Fruit fly (Drosophila melanogaster) whole organism, embryonic: ENCODE results near the gene Pde9.

Source experiments
- ATbp ChIP-seq: fragments of 200-800 bp; sonication (Bioruptor generic); optimal IDR thresholded peaks from 2 replicates; lab custom pipeline; 2017; ENCODE audit warnings: missing biosample characterization, mild to moderate bottlenecking, missing genetic modification characterization, missing genetic modification reagents
- Abd-B ChIP-seq: fragments of 200-800 bp; sonication (Bioruptor generic); optimal IDR thresholded peaks from 2 replicates; lab custom pipeline; 2018; ENCODE audit warnings: missing biosample characterization, mild to moderate bottlenecking, missing genetic modification characterization, moderate library complexity
- Asciz ChIP-seq: fragments of 200-800 bp; sonication (Bioruptor generic); optimal IDR thresholded peaks from 2 replicates; lab custom pipeline; 2017; ENCODE audit warnings: missing biosample characterization, mild to moderate bottlenecking, missing genetic modification characterization, missing genetic modification reagents
- BtbVII ChIP-seq: fragments of 200-800 bp; sonication (Bioruptor generic); optimal IDR thresholded peaks from 3 replicates; lab custom pipeline; 2017; ENCODE audit warnings: missing biosample characterization, mild to moderate bottlenecking, missing genetic modification characterization
- CG10147 ChIP-seq: fragments of 200-800 bp; sonication (Bioruptor generic); optimal IDR thresholded peaks from 2 replicates; lab custom pipeline; 2019; ENCODE audit warnings: missing biosample characterization, mild to moderate bottlenecking, missing genetic modification characterization, moderate library complexity
- CG10431 ChIP-seq: fragments of 200-800 bp; sonication (Bioruptor generic); optimal IDR thresholded peaks from 3 replicates; lab custom pipeline; 2018; ENCODE audit warnings: missing biosample characterization, mild to moderate bottlenecking, missing genetic modification characterization
- CG11093 ChIP-seq: fragments of 200-800 bp; sonication (Bioruptor generic); IDR thresholded peaks from 3 replicates; pipeline ENCODE4 v1.3.6; 2022; ENCODE audit warnings: missing biosample characterization, missing genetic modification characterization
- CG12769 ChIP-seq: fragments of 200-800 bp; sonication (Bioruptor generic); optimal IDR thresholded peaks from 2 replicates; lab custom pipeline; 2019; ENCODE audit warnings: missing biosample characterization, mild to moderate bottlenecking, missing genetic modification characterization, moderate library complexity
- CG13123 ChIP-seq: fragments of 200-800 bp; sonication (Bioruptor generic); optimal IDR thresholded peaks from 2 replicates; lab custom pipeline; 2016; ENCODE audit warnings: missing biosample characterization, missing genetic modification characterization
- CG14667 ChIP-seq: fragments of 200-800 bp; sonication (Bioruptor generic); IDR thresholded peaks from 2 replicates; pipeline ENCODE4 v1.3.6; 2022; ENCODE audit warnings: missing biosample characterization, missing genetic modification characterization
- CG14710 ChIP-seq: fragments of 200-800 bp; sonication (Bioruptor generic); optimal IDR thresholded peaks from 3 replicates; lab custom pipeline; 2019; ENCODE audit warnings: missing biosample characterization, mild to moderate bottlenecking, missing genetic modification characterization, moderate library complexity
- CG1603 ChIP-seq: fragments of 200-800 bp; sonication (Bioruptor generic); optimal IDR thresholded peaks from 2 replicates; lab custom pipeline; 2019; ENCODE audit warnings: missing biosample characterization, mild to moderate bottlenecking, missing genetic modification characterization, moderate library complexity
- CG17385 ChIP-seq: fragments of 200-800 bp; sonication (Bioruptor generic); optimal IDR thresholded peaks from 3 replicates; lab custom pipeline; 2018; ENCODE audit warnings: missing biosample characterization, mild to moderate bottlenecking, missing genetic modification characterization
- CG18599 ChIP-seq: fragments of 200-800 bp; sonication (Bioruptor generic); optimal IDR thresholded peaks from 3 replicates; lab custom pipeline; 2017; ENCODE audit warnings: missing biosample characterization, missing genetic modification characterization, mild to moderate bottlenecking, moderate library complexity, missing genetic modification reagents
- CG2116 ChIP-seq: fragments of 200-800 bp; sonication (Bioruptor generic); optimal IDR thresholded peaks from 3 replicates; lab custom pipeline; 2018; ENCODE audit warnings: missing biosample characterization, mild to moderate bottlenecking, missing genetic modification characterization
- CG2202 ChIP-seq: fragments of 200-800 bp; sonication (Bioruptor generic); optimal IDR thresholded peaks from 2 replicates; lab custom pipeline; 2018; ENCODE audit warnings: missing biosample characterization, mild to moderate bottlenecking, missing genetic modification characterization
- CG31441 ChIP-seq: fragments of 200-800 bp; sonication (Bioruptor generic); IDR thresholded peaks from 2 replicates; pipeline ENCODE4 v1.3.6; 2022; ENCODE audit warnings: missing biosample characterization, missing genetic modification characterization
- CG32767 ChIP-seq: fragments of 200-800 bp; sonication (Bioruptor generic); IDR thresholded peaks from 2 replicates; pipeline ENCODE4 v1.3.6; 2022; ENCODE audit warnings: missing biosample characterization, missing genetic modification characterization
- CG42726 ChIP-seq: fragments of 200-800 bp; sonication (Bioruptor generic); IDR thresholded peaks from 2 replicates; pipeline ENCODE4 v1.3.6; 2022; ENCODE audit warnings: missing biosample characterization, missing genetic modification characterization; ENCODE audit not compliant: partially characterized antibody
- CG4282 ChIP-seq: fragments of 200-800 bp; sonication (Bioruptor generic); optimal IDR thresholded peaks from 2 replicates; lab custom pipeline; 2016; ENCODE audit warnings: missing biosample characterization, missing genetic modification characterization
- CG4360 ChIP-seq: fragments of 200-800 bp; sonication (Bioruptor generic); IDR thresholded peaks from 2 replicates; pipeline ENCODE4 v1.3.6; 2022; ENCODE audit warnings: missing biosample characterization, missing genetic modification characterization
- CG43689 ChIP-seq: fragments of 200-800 bp; sonication (Bioruptor generic); IDR thresholded peaks from 2 replicates; pipeline ENCODE4 v1.3.6; 2022; ENCODE audit warnings: missing biosample characterization, missing genetic modification characterization
- CG7963 ChIP-seq: fragments of 200-800 bp; sonication (Bioruptor generic); IDR thresholded peaks from 3 replicates; pipeline ENCODE4 v1.3.6; 2022; ENCODE audit warnings: missing biosample characterization, missing genetic modification characterization; ENCODE audit not compliant: partially characterized antibody
- CG7987 ChIP-seq: fragments of 200-800 bp; sonication (Bioruptor generic); optimal IDR thresholded peaks from 2 replicates; lab custom pipeline; 2018; ENCODE audit warnings: missing biosample characterization, mild to moderate bottlenecking, missing genetic modification characterization, moderate library complexity
- CG8089 ChIP-seq: fragments of 200-800 bp; sonication (Bioruptor generic); optimal IDR thresholded peaks from 3 replicates; lab custom pipeline; 2016; ENCODE audit warnings: missing biosample characterization, missing genetic modification characterization
- CG9727 ChIP-seq: fragments of 200-800 bp; sonication (Bioruptor generic); optimal IDR thresholded peaks from 3 replicates; lab custom pipeline; 2017; ENCODE audit warnings: missing biosample characterization, mild to moderate bottlenecking, missing genetic modification characterization
- Doc2 ChIP-seq: fragments of 200-800 bp; sonication (Bioruptor generic); IDR thresholded peaks from 2 replicates; pipeline ENCODE4 v1.3.6; 2022; ENCODE audit warnings: missing biosample characterization, missing genetic modification characterization
- H15 ChIP-seq: fragments of 200-800 bp; sonication (Bioruptor generic); IDR thresholded peaks from 3 replicates; pipeline ENCODE4 v1.3.6; 2022; ENCODE audit warnings: missing biosample characterization, missing genetic modification characterization
- HLHmδ ChIP-seq: fragments of 200-800 bp; sonication (Bioruptor generic); optimal IDR thresholded peaks from 2 replicates; lab custom pipeline; 2018; ENCODE audit warnings: missing biosample characterization, mild to moderate bottlenecking, missing genetic modification characterization, moderate library complexity
- Hr51 ChIP-seq, 2 experiments: fragments of 200-800 bp; sonication (Bioruptor generic); optimal IDR thresholded peaks; 2 replicates in 1 of 2; 3 replicates in 1 of 2; lab custom pipeline; 2016 to 2018; ENCODE audit warnings: missing biosample characterization in 2 of 2, missing genetic modification characterization in 2 of 2, mild to moderate bottlenecking in 1 of 2, moderate library complexity in 1 of 2
- MTF-1 ChIP-seq: fragments of 200-800 bp; sonication (Bioruptor generic); optimal IDR thresholded peaks from 2 replicates; lab custom pipeline; 2018; ENCODE audit warnings: missing biosample characterization, mild to moderate bottlenecking, missing genetic modification characterization, borderline replicate concordance
- Mad ChIP-seq: fragments of 200-800 bp; sonication (Bioruptor generic); optimal IDR thresholded peaks from 2 replicates; lab custom pipeline; 2016; ENCODE audit warnings: missing biosample characterization, missing genetic modification characterization
- Myb ChIP-seq: fragments of 200-800 bp; sonication (Bioruptor generic); optimal IDR thresholded peaks from 2 replicates; lab custom pipeline; 2016; ENCODE audit warnings: missing biosample characterization, missing genetic modification characterization
- Rfx ChIP-seq: fragments of 200-800 bp; sonication (Bioruptor generic); IDR thresholded peaks from 2 replicates; pipeline ENCODE4 v1.3.6; 2022; ENCODE audit warnings: missing biosample characterization, missing genetic modification characterization
- chm ChIP-seq: fragments of 200-800 bp; sonication (Bioruptor generic); IDR thresholded peaks from 2 replicates; pipeline ENCODE4 v1.3.6; 2022; ENCODE audit warnings: missing biosample characterization, missing genetic modification characterization
- ci ChIP-seq: fragments of 200-800 bp; sonication (Bioruptor generic); IDR thresholded peaks from 3 replicates; pipeline ENCODE4 v1.3.6; 2022; ENCODE audit warnings: missing biosample characterization, missing genetic modification characterization
- dmrt99B ChIP-seq: fragments of 200-800 bp; sonication (Bioruptor generic); optimal IDR thresholded peaks from 2 replicates; lab custom pipeline; 2018; ENCODE audit warnings: missing biosample characterization, mild to moderate bottlenecking, missing genetic modification characterization, moderate library complexity
- dysf ChIP-seq: fragments of 200-800 bp; sonication (Bioruptor generic); IDR thresholded peaks from 3 replicates; pipeline ENCODE4 v1.3.6; 2022; ENCODE audit warnings: missing biosample characterization, missing genetic modification characterization
- esg ChIP-seq: fragments of 200-800 bp; sonication (Bioruptor generic); conservative IDR thresholded peaks from 2 replicates; pipeline ENCODE4 v1.3.6; 2022; ENCODE audit warnings: missing biosample characterization, missing genetic modification characterization
- fd3F ChIP-seq: fragments of 200-800 bp; sonication (Bioruptor generic); optimal IDR thresholded peaks from 2 replicates; lab custom pipeline; 2018; ENCODE audit warnings: missing biosample characterization, mild to moderate bottlenecking, missing genetic modification characterization, moderate library complexity
- gfzf ChIP-seq: fragments of 200-800 bp; sonication (Bioruptor generic); optimal IDR thresholded peaks from 2 replicates; lab custom pipeline; 2016; ENCODE audit warnings: missing biosample characterization, mild to moderate bottlenecking, missing genetic modification characterization, moderate library complexity
- klu ChIP-seq: fragments of 200-800 bp; sonication (Bioruptor generic); IDR thresholded peaks from 2 replicates; pipeline ENCODE4 v1.3.6; 2022; ENCODE audit warnings: missing biosample characterization, missing genetic modification characterization
- nom ChIP-seq: fragments of 200-800 bp; sonication (Bioruptor generic); optimal IDR thresholded peaks from 2 replicates; lab custom pipeline; 2017; ENCODE audit warnings: missing biosample characterization, missing genetic modification characterization, mild to moderate bottlenecking, moderate library complexity, missing genetic modification reagents
- pho ChIP-seq: fragments of 200-800 bp; sonication (Bioruptor generic); optimal IDR thresholded peaks from 2 replicates; lab custom pipeline; 2016; ENCODE audit warnings: missing biosample characterization, missing genetic modification characterization
- sd ChIP-seq: fragments of 200-800 bp; sonication (Bioruptor generic); optimal IDR thresholded peaks from 3 replicates; lab custom pipeline; 2018; ENCODE audit warnings: missing biosample characterization, mild to moderate bottlenecking, missing genetic modification characterization, moderate library complexity
- sisA ChIP-seq: fragments of 200-800 bp; sonication (Bioruptor generic); IDR thresholded peaks from 2 replicates; pipeline ENCODE4 v1.3.6; 2022; ENCODE audit warnings: missing biosample characterization, missing genetic modification characterization
- sqz ChIP-seq: fragments of 200-800 bp; sonication (Bioruptor generic); optimal IDR thresholded peaks from 3 replicates; lab custom pipeline; 2018; ENCODE audit warnings: missing biosample characterization, mild to moderate bottlenecking, missing genetic modification characterization
- stc ChIP-seq: fragments of 200-800 bp; sonication (Bioruptor generic); IDR thresholded peaks from 2 replicates; pipeline ENCODE4 v1.3.6; 2022; ENCODE audit warnings: missing biosample characterization, missing genetic modification characterization

Pde9 gene

dm6 chrX:12753602-12754347 lies 143.4 kb downstream of the Pde9 start (continued):
- TF ChIP-seq Rfx (GFP tag; lab: Robert Waterston, UW): peak; percentile 26; the same call in 1 of the 2 replicates
- no peak for TF ChIP-seq CG2116 (GFP tag; lab: Kevin White, UChicago)
- no peak for TF ChIP-seq CG11093
- no peak for TF ChIP-seq CG9727 (GFP tag; lab: Kevin White, UChicago)
- TF ChIP-seq CG2202 (tag; lab: Kevin White, UChicago): no peak
- no peak for TF ChIP-seq CG17385
- TF ChIP-seq CG7963 (GFP tag; lab: Robert Waterston, UW): no peak
- no peak for TF ChIP-seq pho (GFP tag; lab: Kevin White, UChicago)
- peak; percentile 20 for TF ChIP-seq ATbp (GFP tag; lab: Kevin White, UChicago)
- TF ChIP-seq Asciz (GFP tag; lab: Kevin White, UChicago): no peak
- TF ChIP-seq klu (GFP tag; lab: Robert Waterston, UW): peak; percentile 30; the same call in 1 of the 2 replicates
- no peak for TF ChIP-seq Hr51 (GFP tag; optimal IDR thresholded peaks at IDR 0.05; lab: Kevin White, UChicago)
- TF ChIP-seq CG8089 (GFP tag; lab: Kevin White, UChicago): no peak
- peak; percentile 22; the same call in 1 of the 2 replicates for TF ChIP-seq CG42726 (GFP tag; lab: Robert Waterston, UW)
- TF ChIP-seq ci (GFP tag; lab: Robert Waterston, UW): peak; percentile 46; the same call in 1 of the 3 replicates
- TF ChIP-seq sisA (GFP tag; lab: Robert Waterston, UW): no peak
- no peak for TF ChIP-seq CG14710
- peak; percentile 93 for TF ChIP-seq sd
- TF ChIP-seq CG10431: peak; percentile 11
- TF ChIP-seq CG14667 (GFP tag; lab: Robert Waterston, UW): no peak
- TF ChIP-seq stc: 0 out of 2 replicates have a peak, but pooled peaks have one; percentile 15
- no peak for TF ChIP-seq H15 (GFP tag; lab: Robert Waterston, UW)
- no peak for TF ChIP-seq fd3F (GFP tag; lab: Kevin White, UChicago)
- TF ChIP-seq chm (GFP tag; lab: Robert Waterston, UW): 0 out of 2 replicates have a peak, but pooled peaks have one; percentile 31
- no peak for TF ChIP-seq dmrt99B
- TF ChIP-seq CG32767 (GFP tag; lab: Robert Waterston, UW): no peak
- TF ChIP-seq CG1603 (tag; lab: Kevin White, UChicago): peak; percentile 17
- no peak for TF ChIP-seq gfzf (GFP tag; lab: Kevin White, UChicago)
- peak; percentile 27 for TF ChIP-seq HLHmδ
- no peak for TF ChIP-seq BtbVII (GFP tag; lab: Kevin White, UChicago)
- no peak for TF ChIP-seq CG10147 (GFP tag; lab: Kevin White, UChicago)
- TF ChIP-seq esg (GFP tag; lab: Robert Waterston, UW): no peak
- TF ChIP-seq CG4282 (GFP tag; lab: Kevin White, UChicago): no peak
- peak; percentile 68 for TF ChIP-seq CG4360 (GFP tag; lab: Robert Waterston, UW)
- TF ChIP-seq sqz (GFP tag; lab: Kevin White, UChicago): peak; percentile 95
- no peak for TF ChIP-seq Myb (GFP tag; lab: Kevin White, UChicago)
- no peak for TF ChIP-seq CG18599 (GFP tag; lab: Kevin White, UChicago)
- no peak for TF ChIP-seq Doc2
- TF ChIP-seq CG7987 (GFP tag; lab: Kevin White, UChicago): no peak
- peak; percentile 82 for TF ChIP-seq CG12769 (tag; lab: Kevin White, UChicago)
- no peak for TF ChIP-seq MTF-1 (GFP tag; lab: Kevin White, UChicago)
- TF ChIP-seq CG13123 (GFP tag; lab: Kevin White, UChicago): no peak
- peak; percentile 39; the same call in 1 of the 3 replicates for TF ChIP-seq dysf (GFP tag; lab: Robert Waterston, UW)
- no peak for TF ChIP-seq CG43689 (GFP tag; lab: Robert Waterston, UW)
- TF ChIP-seq Mad: no peak
- TF ChIP-seq nom (GFP tag; lab: Kevin White, UChicago): peak; percentile 84
- TF ChIP-seq Abd-B (GFP tag; lab: Kevin White, UChicago): peak; percentile 28
- TF ChIP-seq CG31441: no peak
